Worm (Caenorhabditis elegans): ENCODE measurements around the gene unc-69.

The unc-69 gene

ce11 chrIII:10270778-10271307, 47.9 kb upstream of the unc-69 start, which contains the start of gene cnk-1 (continued):
- TF ChIP-seq nhr-12 (tag; optimal IDR thresholded peaks at IDR 0.05) (no peak), vab-15 (tag; optimal IDR thresholded peaks at IDR 0.05) (peak; percentile 72), fos-1 (tag; optimal IDR thresholded peaks at IDR 0.05) (no peak), zip-4 (GFP tag; optimal IDR thresholded peaks at IDR 0.05) (peak; percentile 32), ceh-63 (GFP tag; optimal IDR thresholded peaks at IDR 0.05) (peak; percentile 86), C34B4.2 (tag; optimal IDR thresholded peaks at IDR 0.05) (peak; percentile 20), zag-1 (tag; optimal IDR thresholded peaks at IDR 0.05) (no peak), elt-2 (tag; optimal IDR thresholded peaks at IDR 0.05) (peak; percentile 40), snpc-4 (tag; optimal IDR thresholded peaks at IDR 0.05) (no peak), mep-1 (tag; optimal IDR thresholded peaks at IDR 0.05) (peak; percentile 43), dsc-1 (tag; optimal IDR thresholded peaks at IDR 0.05) (peak; percentile 87), efl-3 (GFP tag; optimal IDR thresholded peaks at IDR 0.05) (peak; percentile 7), mdl-1 (tag; optimal IDR thresholded peaks at IDR 0.05) (no peak), aly-2 (tag; optimal IDR thresholded peaks at IDR 0.05) (no peak), ceh-82 (tag; optimal IDR thresholded peaks at IDR 0.05) (peak; percentile 32 to 56 (median 53)), pax-3 (tag; optimal IDR thresholded peaks at IDR 0.05) (peak; percentile 87), unc-86 (tag; optimal IDR thresholded peaks at IDR 0.05) (peak; percentile 87), hlh-17 (GFP tag; optimal IDR thresholded peaks at IDR 0.05; ENCODE audit: borderline replicate concordance) (no peak), fkh-4 (tag; optimal IDR thresholded peaks at IDR 0.05; ENCODE audit: borderline replicate concordance) (peak; percentile 93), hlh-4 (tag; optimal IDR thresholded peaks at IDR 0.05) (no peak), nhr-28 (tag; optimal IDR thresholded peaks at IDR 0.05) (no peak), aha-1 (tag; optimal IDR thresholded peaks at IDR 0.05) (no peak), rnt-1 (tag; optimal IDR thresholded peaks at IDR 0.05) (peak; percentile 99), lin-39 (tag; optimal IDR thresholded peaks at IDR 0.05) (no peak), egl-13 (tag; optimal IDR thresholded peaks at IDR 0.05) (peak; percentile 83), jun-1 (tag; optimal IDR thresholded peaks at IDR 0.05) (peak; percentile 9), nhr-77 (tag; optimal IDR thresholded peaks at IDR 0.05) (peak; percentile 50), fkh-10 (GFP tag; optimal IDR thresholded peaks at IDR 0.05) (no peak), lin-35 (GFP tag; optimal IDR thresholded peaks at IDR 0.05) (peak; percentile 63 to 77), ztf-11 (tag; optimal IDR thresholded peaks at IDR 0.05) (peak in 1 of 2 experiments; percentile 90), dpl-1 (GFP tag; optimal IDR thresholded peaks at IDR 0.05) (peak; percentile 57 to 71 (median 65)), efl-1 (optimal IDR thresholded peaks at IDR 0.05) (peak; percentile 78 to 81), efl-1 (GFP tag; optimal IDR thresholded peaks at IDR 0.05 in 1 of 2) (peak; percentile 67 to 97), lsy-2 (tag; optimal IDR thresholded peaks at IDR 0.05) (peak; percentile 66 to 68), grh-1 (GFP tag; IDR thresholded peaks at IDR 0.05) (peak; percentile 96), nhr-85 (tag) (peak; percentile 90), skn-1 (tag; optimal IDR thresholded peaks at IDR 0.05) (peak; percentile 16), xbp-1 (tag; optimal IDR thresholded peaks at IDR 0.05) (peak; percentile 80), sptf-1 (tag; optimal IDR thresholded peaks at IDR 0.05) (no peak), fkh-8 (tag; optimal IDR thresholded peaks at IDR 0.05) (peak; percentile 87), ceh-90 (tag; optimal IDR thresholded peaks at IDR 0.05) (peak; percentile 85), lin-14 (GFP tag; optimal IDR thresholded peaks at IDR 0.05) (peak; percentile 88), nhr-19 (GFP tag; conservative IDR thresholded peaks at IDR 0.05) (peak; percentile 98), nhr-71 (tag; optimal IDR thresholded peaks at IDR 0.05) (peak; percentile 93), Y116A8C.19 (tag; optimal IDR thresholded peaks at IDR 0.05; ENCODE audit: borderline replicate concordance) (no peak), blmp-1 (tag; optimal IDR thresholded peaks at IDR 0.05) (no peak), tlp-1 (tag; optimal IDR thresholded peaks at IDR 0.05) (no peak), F16B12.6 (tag; optimal IDR thresholded peaks at IDR 0.05) (peak; percentile 40), elt-3 (tag; optimal IDR thresholded peaks at IDR 0.05) (no peak), lin-13 (GFP tag; optimal IDR thresholded peaks at IDR 0.05) (peak; percentile 34), snu-23 (GFP tag; optimal IDR thresholded peaks at IDR 0.05) (peak; percentile 88), egl-27 (tag; optimal IDR thresholded peaks at IDR 0.05) (no peak), ztf-4 (tag; optimal IDR thresholded peaks at IDR 0.05) (no peak)
